Worm (Caenorhabditis elegans) whole organism, L2 larva: ENCODE measurements around the gene attf-2.

Source experiments
- C34F6.9 ChIP-seq: fragments of 150-350 bp; optimal IDR thresholded peaks from 2 replicates; lab custom pipeline; 2014; ENCODE audit warnings: missing biosample characterization, missing genetic modification characterization
- ZK546.5 ChIP-seq: sonication (generic microtip); optimal IDR thresholded peaks from 2 replicates; lab custom pipeline; 2017; ENCODE audit warnings: missing biosample characterization, missing genetic modification characterization
- ceh-82 ChIP-seq: fragments of 150-350 bp; optimal IDR thresholded peaks from 2 replicates; lab custom pipeline; 2014; ENCODE audit warnings: missing biosample characterization, missing genetic modification characterization
- lsy-2 ChIP-seq, 2 experiments: fragments of 150-350 bp in 1 of 2; sonication (generic microtip) in 1 of 2; optimal IDR thresholded peaks; 2 replicates each; lab custom pipeline; 2014 to 2017; ENCODE audit warnings: missing biosample characterization in 2 of 2, missing genetic modification characterization in 2 of 2
- mbf-1 ChIP-seq: sonication (generic microtip); optimal IDR thresholded peaks from 2 replicates; lab custom pipeline; 2017; ENCODE audit warnings: missing biosample characterization, missing genetic modification characterization
- mdl-1 ChIP-seq, 2 experiments: fragments of 150-350 bp in 1 of 2; sonication (generic microtip) in 1 of 2; optimal IDR thresholded peaks; 2 replicates each; lab custom pipeline; 2017; ENCODE audit warnings: missing biosample characterization in 2 of 2, missing genetic modification characterization in 2 of 2
- nhr-12 ChIP-seq: fragments of 150-350 bp; optimal IDR thresholded peaks from 2 replicates; lab custom pipeline; 2014; ENCODE audit warnings: missing biosample characterization, missing genetic modification characterization
- nhr-237 ChIP-seq: fragments of 150-350 bp; optimal IDR thresholded peaks from 2 replicates; lab custom pipeline; 2014; ENCODE audit warnings: missing biosample characterization, missing genetic modification characterization
- snpc-4 ChIP-seq: fragments of 150-350 bp; optimal IDR thresholded peaks from 2 replicates; lab custom pipeline; 2014; ENCODE audit warnings: missing biosample characterization, missing genetic modification characterization

ce11 chrV:7225894-7226293 lies 30.0 kb upstream of the attf-2 start:
- TF ChIP-seq mdl-1 (tag; optimal IDR thresholded peaks at IDR 0.05; lab: Kevin White, UChicago) (no peak), snpc-4 (tag; lab: Kevin White, UChicago) (no peak), nhr-237 (tag; lab: Kevin White, UChicago) (no peak), C34F6.9 (tag; lab: Kevin White, UChicago) (no peak), nhr-12 (tag; lab: Kevin White, UChicago) (no peak), ZK546.5 (tag; lab: Kevin White, UChicago) (no peak), mbf-1 (no peak), ceh-82 (tag; lab: Kevin White, UChicago) (no peak), lsy-2 (tag; optimal IDR thresholded peaks at IDR 0.05; lab: Kevin White, UChicago) (no peak)
